Worm (Caenorhabditis elegans) whole organism, L4 larva: ENCODE data around the gene cuc-1.

Source experiments
- F10B5.3 ChIP-seq: sonication (generic microtip); optimal IDR thresholded peaks from 2 replicates; lab custom pipeline; 2016; ENCODE audit warnings: mild to moderate bottlenecking, missing genetic modification characterization, missing compliant biosample characterization
- F26F4.8 ChIP-seq: fragments of 200-800 bp; sonication (Bioruptor generic); conservative IDR thresholded peaks from 2 replicates; pipeline ENCODE4 v1.3.6; 2022; ENCODE audit warnings: missing genetic modification characterization, missing compliant biosample characterization
- F44E2.7 ChIP-seq: fragments of 200-800 bp; sonication (Bioruptor generic); IDR thresholded peaks from 2 replicates; pipeline ENCODE4 v2.1.2; 2022; ENCODE audit warnings: missing genetic modification characterization, missing compliant biosample characterization
- R02D3.7 ChIP-seq: fragments of 150-350 bp; sonication (generic microtip); optimal IDR thresholded peaks from 3 replicates; lab custom pipeline; 2014; ENCODE audit warnings: missing biosample characterization, missing genetic modification characterization
- T20F7.1 ChIP-seq: fragments of 200-800 bp; sonication (Bioruptor generic); optimal IDR thresholded peaks from 2 replicates; lab custom pipeline; 2018; ENCODE audit warnings: mild to moderate bottlenecking, missing genetic modification characterization, missing compliant biosample characterization
- Y48G9A.11 ChIP-seq: fragments of 200-800 bp; sonication (Bioruptor generic); IDR thresholded peaks from 2 replicates; pipeline ENCODE4 v1.3.6; 2022; ENCODE audit warnings: missing genetic modification reagents, missing genetic modification characterization, missing compliant biosample characterization
- aha-1 ChIP-seq: fragments of 150-350 bp; peaks from one replicate; lab custom pipeline; 2014; ENCODE audit warnings: missing biosample characterization, missing genetic modification characterization
- attf-4 ChIP-seq: sonication (generic microtip); optimal IDR thresholded peaks from 3 replicates; lab custom pipeline; 2017; ENCODE audit warnings: missing biosample characterization, missing genetic modification characterization
- ceh-20 ChIP-seq: fragments of 200-800 bp; sonication (Bioruptor generic); IDR thresholded peaks from 2 replicates; pipeline ENCODE4 v1.3.6; 2022; ENCODE audit warnings: missing genetic modification reagents, missing genetic modification characterization, missing compliant biosample characterization
- dmd-8 ChIP-seq: fragments of 200-800 bp; sonication (Bioruptor generic); IDR thresholded peaks from 2 replicates; pipeline ENCODE4 v1.3.6; 2022; ENCODE audit warnings: missing genetic modification characterization, missing compliant biosample characterization
- duxl-1 ChIP-seq: sonication (generic microtip); optimal IDR thresholded peaks from 2 replicates; lab custom pipeline; 2016; ENCODE audit warnings: mild to moderate bottlenecking, missing genetic modification characterization, moderate library complexity, missing compliant biosample characterization; ENCODE audit not compliant: poor library complexity
- hmg-1.1 ChIP-seq: fragments of 200-800 bp; sonication (Bioruptor generic); IDR thresholded peaks from 2 replicates; pipeline ENCODE4 v1.3.6; 2022; ENCODE audit warnings: missing genetic modification reagents, missing genetic modification characterization, missing compliant biosample characterization
- jun-1 ChIP-seq: fragments of 150-350 bp; optimal IDR thresholded peaks from 2 replicates; lab custom pipeline; 2014; ENCODE audit warnings: missing biosample characterization, missing genetic modification reagents, missing genetic modification characterization
- lim-7 ChIP-seq: fragments of 200-800 bp; sonication (Bioruptor generic); IDR thresholded peaks from 2 replicates; pipeline ENCODE4 v1.3.6; 2022; ENCODE audit warnings: missing genetic modification characterization, missing compliant biosample characterization
- lin-13 ChIP-seq: fragments of 150-350 bp; optimal IDR thresholded peaks from 2 replicates; lab custom pipeline; 2014; ENCODE audit warnings: missing biosample characterization, missing genetic modification reagents, missing genetic modification characterization
- lin-15B ChIP-seq: fragments of 150-350 bp; sonication (generic microtip); optimal IDR thresholded peaks from 3 replicates; lab custom pipeline; 2014; ENCODE audit warnings: missing biosample characterization, missing genetic modification characterization
- lin-38 ChIP-seq: fragments of 200-800 bp; sonication (Bioruptor generic); IDR thresholded peaks from 2 replicates; pipeline ENCODE4 v1.3.6; 2022; ENCODE audit warnings: missing genetic modification reagents, missing genetic modification characterization, missing compliant biosample characterization
- lir-3 ChIP-seq: sonication (generic microtip); optimal IDR thresholded peaks from 2 replicates; lab custom pipeline; 2016; ENCODE audit warnings: mild to moderate bottlenecking, missing genetic modification characterization, missing compliant biosample characterization
- mdl-1 ChIP-seq, 2 experiments: fragments of 150-350 bp in 1 of 2; sonication (generic microtip) in 1 of 2; optimal IDR thresholded peaks; 2 replicates each; lab custom pipeline; 2014 to 2017; ENCODE audit warnings: missing biosample characterization in 2 of 2, missing genetic modification characterization in 2 of 2
- mdt-29 ChIP-seq: fragments of 200-800 bp; sonication (Bioruptor generic); IDR thresholded peaks from 2 replicates; pipeline ENCODE4 v1.3.6; 2022; ENCODE audit warnings: missing genetic modification reagents, missing genetic modification characterization, missing compliant biosample characterization
- nhr-10 ChIP-seq: fragments of 150-350 bp; optimal IDR thresholded peaks from 2 replicates; lab custom pipeline; 2014; ENCODE audit warnings: missing biosample characterization, missing genetic modification characterization
- nhr-28 ChIP-seq: fragments of 150-350 bp; optimal IDR thresholded peaks from 2 replicates; lab custom pipeline; 2014; ENCODE audit warnings: missing biosample characterization, missing genetic modification characterization
- nhr-41 ChIP-seq: fragments of 200-800 bp; sonication (Bioruptor generic); IDR thresholded peaks from 2 replicates; pipeline ENCODE4 v1.3.6; 2022; ENCODE audit warnings: missing genetic modification reagents, missing genetic modification characterization, missing compliant biosample characterization
- nhr-6 ChIP-seq: fragments of 150-350 bp; optimal IDR thresholded peaks from 2 replicates; lab custom pipeline; 2014; ENCODE audit warnings: missing biosample characterization, missing genetic modification characterization
- set-16 ChIP-seq: fragments of 200-800 bp; sonication (Bioruptor generic); IDR thresholded peaks from 2 replicates; pipeline ENCODE4 v1.3.6; 2022; ENCODE audit warnings: missing genetic modification reagents, missing genetic modification characterization, missing compliant biosample characterization
- skn-1 ChIP-seq: fragments of 150-350 bp; optimal IDR thresholded peaks from 2 replicates; lab custom pipeline; 2014; ENCODE audit warnings: missing biosample characterization, missing genetic modification characterization
- tag-97 ChIP-seq: fragments of 200-800 bp; sonication (Bioruptor generic); IDR thresholded peaks from 2 replicates; pipeline ENCODE4 v1.3.6; 2022; ENCODE audit warnings: missing genetic modification characterization, missing compliant biosample characterization
- unc-62 ChIP-seq, 3 experiments: fragments of 150-350 bp in 1 of 3; sonication (generic microtip); optimal IDR thresholded peaks in 2 of 3; peaks in 1 of 3; 1 replicate in 1 of 3; 2 replicates in 2 of 3; lab custom pipeline; 2014 to 2017; ENCODE audit warnings: missing biosample characterization in 3 of 3, missing genetic modification characterization in 3 of 3, missing genetic modification reagents in 3 of 3, missing genotype in 1 of 3
- vab-7 ChIP-seq: fragments of 200-800 bp; sonication (Bioruptor generic); IDR thresholded peaks from 2 replicates; pipeline ENCODE4 v1.3.6; 2022; ENCODE audit warnings: missing genetic modification reagents, missing genetic modification characterization, missing compliant biosample characterization
- zfp-3 ChIP-seq: fragments of 200-800 bp; sonication (Bioruptor generic); conservative IDR thresholded peaks from 2 replicates; pipeline ENCODE4 v1.3.6; 2022; ENCODE audit warnings: missing genetic modification reagents, missing genetic modification characterization, missing compliant biosample characterization
- ztf-11 ChIP-seq: fragments of 150-350 bp; optimal IDR thresholded peaks from 2 replicates; lab custom pipeline; 2014; ENCODE audit warnings: missing biosample characterization, missing genetic modification characterization
- ztf-7 ChIP-seq: fragments of 150-350 bp; optimal IDR thresholded peaks from 2 replicates; lab custom pipeline; 2014; ENCODE audit warnings: missing biosample characterization, missing genetic modification characterization

The cuc-1 gene

DNA sequence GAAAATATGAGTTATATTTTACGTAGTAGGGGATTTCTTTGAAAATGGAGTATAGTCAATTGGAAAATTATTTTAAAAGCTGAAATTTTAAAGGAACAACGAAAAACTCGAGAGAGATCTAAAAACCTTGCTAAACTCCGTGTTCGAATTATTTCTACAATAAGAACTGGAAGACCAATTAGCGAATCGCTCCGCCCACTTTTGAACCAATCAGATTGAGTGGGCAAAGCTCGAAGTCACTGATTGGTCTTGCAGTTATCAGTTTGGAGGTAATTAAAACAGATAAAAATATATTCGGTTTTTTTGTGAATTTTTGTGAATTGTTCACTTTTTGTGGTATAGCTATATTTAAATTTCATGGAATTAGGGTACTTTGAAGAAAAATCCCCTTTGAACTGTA is 37.5 kb downstream of the cuc-1 start:
- TF ChIP-seq F44E2.7 (GFP tag; lab: Robert Waterston, UW), result no peak
- TF ChIP-seq unc-62 (GFP tag; optimal IDR thresholded peaks at IDR 0.05 in 1 of 2; lab: Kevin White, UChicago), result no peak
- no peak for TF ChIP-seq unc-62 (tag; optimal IDR thresholded peaks at IDR 0.05; lab: Kevin White, UChicago)

DNA sequence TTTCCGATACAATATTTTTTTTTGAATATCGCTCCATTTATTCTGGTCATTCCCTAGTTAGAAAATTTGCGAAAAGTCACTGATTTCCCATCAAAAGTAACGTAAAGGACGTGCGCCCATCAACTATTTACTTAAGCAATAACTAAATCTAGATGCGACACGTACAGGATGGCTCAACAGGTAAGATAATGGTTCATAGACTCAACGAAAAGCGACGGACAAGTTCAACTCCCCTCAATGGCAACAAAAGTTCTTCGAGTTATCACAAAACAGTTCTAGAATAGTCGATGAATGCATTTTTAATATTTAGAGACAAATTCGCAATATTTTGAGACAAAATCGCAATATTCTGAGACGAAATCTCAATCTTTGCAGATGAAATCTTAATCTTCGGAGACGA is 39.7 kb downstream of the cuc-1 start:
- TF ChIP-seq lim-7 (GFP tag; lab: Robert Waterston, UW), result peak; percentile 59; the same call in 1 of the 2 replicates
- TF ChIP-seq lin-38 (GFP tag; lab: Robert Waterston, UW), result peak; percentile 15; the same call in 1 of the 2 replicates
- 0 out of 2 replicates have a peak, but pooled peaks have one; percentile 62 for TF ChIP-seq dmd-8

DNA sequence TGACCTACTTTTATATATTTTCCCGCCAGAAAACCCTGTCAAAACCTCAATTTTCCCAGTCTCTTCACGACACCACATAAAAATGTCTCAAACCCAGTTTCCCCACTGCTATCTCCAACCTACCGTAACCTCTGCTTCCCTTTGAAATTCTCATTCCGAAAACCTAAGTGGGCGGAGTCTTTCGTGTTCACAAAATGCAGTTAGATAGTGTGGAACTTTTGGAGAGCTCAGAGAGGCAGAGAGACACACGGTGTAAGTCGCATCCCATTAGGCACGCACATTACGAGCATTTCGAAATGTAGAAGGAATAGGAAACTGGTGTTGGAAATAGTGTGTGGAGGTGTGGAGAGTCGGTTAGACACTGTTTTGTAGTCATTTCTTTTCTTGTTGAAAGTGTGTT is 40.9 kb downstream of the cuc-1 start:
- TF ChIP-seq skn-1 (tag; lab: Kevin White, UChicago) (no peak), unc-62 (GFP tag; optimal IDR thresholded peaks at IDR 0.05 in 1 of 2; lab: Kevin White, UChicago) (peak in 1 of 2 experiments; percentile 5), unc-62 (tag; optimal IDR thresholded peaks at IDR 0.05; lab: Kevin White, UChicago) (no peak), nhr-28 (tag; lab: Kevin White, UChicago) (no peak), ztf-11 (tag; lab: Kevin White, UChicago) (no peak), lir-3 (tag; lab: Kevin White, UChicago) (no peak), aha-1 (tag; lab: Kevin White, UChicago) (peak; percentile 18), ztf-7 (tag; lab: Kevin White, UChicago) (no peak)

DNA sequence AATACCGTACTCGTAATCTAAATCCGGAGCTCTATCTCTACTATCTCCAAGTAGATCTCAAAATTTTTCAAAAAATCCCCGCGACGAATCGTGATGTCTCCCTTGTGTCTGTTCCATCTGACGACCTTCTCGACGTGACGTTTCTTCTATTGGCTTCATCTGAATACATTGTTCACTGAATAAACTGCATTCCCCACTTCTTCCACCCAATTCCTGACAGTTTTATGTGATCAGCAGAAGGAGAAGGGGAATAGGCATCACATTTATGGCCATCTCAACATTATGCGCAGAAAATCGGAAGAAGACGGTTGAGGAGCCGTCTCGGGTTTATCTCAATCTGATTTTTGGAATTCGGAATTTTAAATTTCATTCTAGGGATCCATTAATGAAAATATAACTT is 41.8 kb downstream of the cuc-1 start:
- TF ChIP-seq nhr-41 (GFP tag; lab: Robert Waterston, UW) (no peak), hmg-1.1 (no peak), lin-13 (no peak), attf-4 (tag; lab: Kevin White, UChicago) (no peak), set-16 (GFP tag; lab: Robert Waterston, UW) (no peak), lin-15B (no peak), zfp-3 (GFP tag; lab: Robert Waterston, UW) (no peak), T20F7.1 (no peak), nhr-10 (no peak), lim-7 (GFP tag; lab: Robert Waterston, UW) (no peak), vab-7 (GFP tag; lab: Robert Waterston, UW) (no peak), jun-1 (tag; lab: Kevin White, UChicago) (no peak), Y48G9A.11 (GFP tag; lab: Robert Waterston, UW) (no peak), ceh-20 (GFP tag; lab: Robert Waterston, UW) (no peak), F26F4.8 (no peak), mdt-29 (no peak), R02D3.7 (tag; lab: Kevin White, UChicago) (no peak), ztf-7 (tag; lab: Kevin White, UChicago) (no peak), F10B5.3 (tag; lab: Kevin White, UChicago) (no peak), tag-97 (GFP tag; lab: Robert Waterston, UW) (no peak)
- TF ChIP-seq, all 104 proteins: peak for 0

DNA sequence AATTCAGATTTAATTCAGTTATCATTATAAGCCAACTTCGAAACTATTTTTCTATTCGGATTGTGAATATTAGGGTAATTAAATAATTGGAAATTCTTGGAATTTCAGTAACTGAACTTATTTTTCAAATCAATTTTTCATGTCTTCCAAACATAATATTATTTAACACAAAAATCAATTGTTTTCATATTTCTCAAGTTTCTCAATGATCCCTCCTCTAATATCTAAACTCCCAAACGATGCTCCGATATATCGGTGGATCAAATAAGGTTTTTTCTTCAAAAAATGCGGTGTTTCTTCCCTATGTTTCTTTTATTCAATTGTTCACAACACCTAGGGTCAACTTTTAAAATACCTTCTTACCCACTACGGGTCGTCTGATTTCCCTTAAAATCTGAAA is 44.3 kb downstream of the cuc-1 start:
- no peak for TF ChIP-seq mdl-1 (tag; optimal IDR thresholded peaks at IDR 0.05; lab: Kevin White, UChicago)
- TF ChIP-seq nhr-6, result peak; percentile 100

DNA sequence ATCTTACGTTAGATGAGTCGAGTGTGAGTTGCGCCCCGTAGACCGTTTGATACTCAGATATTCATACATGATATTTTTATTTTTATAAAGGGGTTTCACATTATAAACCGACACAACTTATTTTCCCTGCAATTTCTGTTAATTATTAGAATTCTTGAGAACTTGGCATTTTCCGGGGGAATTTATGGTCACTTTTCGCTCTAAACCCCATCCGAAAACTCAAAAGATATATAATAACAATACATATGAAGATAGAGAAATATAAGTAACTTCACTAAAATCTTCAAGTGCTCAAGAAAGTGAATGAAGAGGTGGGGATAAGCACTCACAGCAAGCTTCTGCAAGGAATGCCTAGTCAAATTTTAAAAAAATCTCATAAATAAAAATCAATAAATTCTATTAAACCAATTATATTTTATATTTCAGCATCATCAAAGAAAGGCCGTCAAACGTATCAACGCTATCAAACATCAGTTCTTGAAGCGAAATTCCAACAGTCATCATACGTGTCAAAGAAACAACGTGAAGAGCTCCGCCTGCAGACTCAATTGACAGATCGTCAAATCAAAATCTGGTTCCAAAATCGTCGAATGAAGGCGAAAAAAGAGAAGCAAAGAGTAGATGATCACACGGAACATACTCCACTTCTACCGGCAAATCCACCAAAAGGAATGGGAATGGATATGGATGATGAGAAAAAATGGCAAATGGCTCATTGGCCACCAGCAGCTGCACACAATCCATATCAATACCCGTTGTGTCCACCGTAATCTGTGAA is 45.0 kb downstream of the cuc-1 start:
- TF ChIP-seq nhr-6 (peak; percentile 100), duxl-1 (tag; lab: Kevin White, UChicago) (no peak), skn-1 (tag; lab: Kevin White, UChicago) (no peak)
